Fruit fly (Drosophila melanogaster) whole organism, embryonic: ENCODE results near the gene CG7006.

ENCODE experiments used
- Adf1 ChIP-seq: fragments of 200-800 bp; sonication (Bioruptor generic); IDR thresholded peaks from 2 replicates; pipeline ENCODE4 v1.3.6; 2022; ENCODE audit warnings: missing biosample characterization, missing genetic modification characterization
- Atf3 ChIP-seq: fragments of 200-800 bp; sonication (Bioruptor generic); optimal IDR thresholded peaks from 3 replicates; lab custom pipeline; 2016; ENCODE audit warnings: missing biosample characterization, missing genetic modification characterization
- B-H1 ChIP-seq: fragments of 200-800 bp; sonication (Bioruptor generic); IDR thresholded peaks from 3 replicates; pipeline ENCODE4 v1.3.6; 2022; ENCODE audit warnings: missing biosample characterization, missing genetic modification characterization
- CG1233 ChIP-seq: fragments of 200-800 bp; sonication (Bioruptor generic); optimal IDR thresholded peaks from 4 replicates; lab custom pipeline; 2018; ENCODE audit warnings: missing biosample characterization, mild to moderate bottlenecking, missing genetic modification characterization
- CG12391 ChIP-seq: fragments of 200-800 bp; sonication (Bioruptor generic); optimal IDR thresholded peaks from 3 replicates; lab custom pipeline; 2018; ENCODE audit warnings: missing biosample characterization, mild to moderate bottlenecking, missing genetic modification characterization, moderate library complexity
- CG14667 ChIP-seq: fragments of 200-800 bp; sonication (Bioruptor generic); IDR thresholded peaks from 2 replicates; pipeline ENCODE4 v1.3.6; 2022; ENCODE audit warnings: missing biosample characterization, missing genetic modification characterization
- CG15073 ChIP-seq: fragments of 200-800 bp; sonication (Bioruptor generic); optimal IDR thresholded peaks from 2 replicates; lab custom pipeline; 2016; ENCODE audit warnings: missing biosample characterization, missing genetic modification characterization
- CG15479 ChIP-seq: fragments of 200-800 bp; sonication (Bioruptor generic); optimal IDR thresholded peaks from 3 replicates; lab custom pipeline; 2019; ENCODE audit warnings: missing biosample characterization, mild to moderate bottlenecking, missing genetic modification characterization, moderate library complexity
- CG15514 ChIP-seq: fragments of 200-800 bp; sonication (Bioruptor generic); optimal IDR thresholded peaks from 3 replicates; lab custom pipeline; 2017; ENCODE audit warnings: missing biosample characterization, missing genetic modification characterization, mild to moderate bottlenecking, moderate library complexity, missing genetic modification reagents
- CG18011 ChIP-seq: fragments of 200-800 bp; sonication (Bioruptor generic); optimal IDR thresholded peaks from 2 replicates; lab custom pipeline; 2017; ENCODE audit warnings: missing biosample characterization, missing genetic modification characterization, mild to moderate bottlenecking, moderate library complexity, missing genotype
- CG2116 ChIP-seq: fragments of 200-800 bp; sonication (Bioruptor generic); optimal IDR thresholded peaks from 3 replicates; lab custom pipeline; 2018; ENCODE audit warnings: missing biosample characterization, mild to moderate bottlenecking, missing genetic modification characterization
- CG2129 ChIP-seq: fragments of 200-800 bp; sonication (Bioruptor generic); IDR thresholded peaks from 2 replicates; pipeline ENCODE4 v1.3.6; 2022; ENCODE audit warnings: missing biosample characterization, missing genetic modification characterization; ENCODE audit not compliant: partially characterized antibody
- CG6175 ChIP-seq: fragments of 200-800 bp; sonication (Bioruptor generic); IDR thresholded peaks from 3 replicates; pipeline ENCODE4 v1.3.6; 2022; ENCODE audit warnings: missing biosample characterization, missing genetic modification characterization
- CG7987 ChIP-seq: fragments of 200-800 bp; sonication (Bioruptor generic); optimal IDR thresholded peaks from 2 replicates; lab custom pipeline; 2018; ENCODE audit warnings: missing biosample characterization, mild to moderate bottlenecking, missing genetic modification characterization, moderate library complexity
- CG9437 ChIP-seq: fragments of 200-800 bp; sonication (Bioruptor generic); optimal IDR thresholded peaks from 2 replicates; lab custom pipeline; 2018; ENCODE audit warnings: missing biosample characterization, mild to moderate bottlenecking, missing genetic modification characterization
- CG9876 ChIP-seq: fragments of 200-800 bp; sonication (Bioruptor generic); optimal IDR thresholded peaks from 2 replicates; lab custom pipeline; 2016; ENCODE audit warnings: missing biosample characterization, missing genetic modification characterization
- CkIIα-i1 ChIP-seq: fragments of 200-800 bp; sonication (Bioruptor generic); IDR thresholded peaks from 2 replicates; pipeline ENCODE4 v1.3.6; 2022; ENCODE audit warnings: missing biosample characterization, missing genetic modification characterization
- Dip2 ChIP-seq: fragments of 200-800 bp; sonication (Bioruptor generic); IDR thresholded peaks from 2 replicates; pipeline ENCODE4 v1.3.6; 2022; ENCODE audit warnings: missing biosample characterization, missing genetic modification characterization
- Dp ChIP-seq: fragments of 200-800 bp; sonication (Bioruptor generic); optimal IDR thresholded peaks from 2 replicates; lab custom pipeline; 2018; ENCODE audit warnings: missing biosample characterization, mild to moderate bottlenecking, missing genetic modification characterization, moderate library complexity
- Dref ChIP-seq: fragments of 200-800 bp; sonication (Bioruptor generic); IDR thresholded peaks from 2 replicates; pipeline ENCODE4 v1.3.6; 2022; ENCODE audit warnings: missing biosample characterization, missing genetic modification characterization
- E2f2 ChIP-seq: fragments of 200-800 bp; sonication (Bioruptor generic); IDR thresholded peaks from 2 replicates; pipeline ENCODE4 v1.3.6; 2022; ENCODE audit warnings: missing biosample characterization, missing genetic modification characterization
- Gug ChIP-seq: fragments of 200-800 bp; sonication (Bioruptor generic); IDR thresholded peaks from 4 replicates; pipeline ENCODE4 v1.3.6; 2022; ENCODE audit warnings: missing biosample characterization, missing genetic modification characterization
- HLH4C ChIP-seq: fragments of 200-800 bp; sonication (Bioruptor generic); IDR thresholded peaks from 3 replicates; pipeline ENCODE4 v1.3.6; 2022; ENCODE audit warnings: missing biosample characterization, missing genetic modification characterization; ENCODE audit not compliant: partially characterized antibody
- Hr39 ChIP-seq: fragments of >200 bp; optimal IDR thresholded peaks from 2 replicates; lab custom pipeline; 2017
- MTF-1 ChIP-seq: fragments of 200-800 bp; sonication (Bioruptor generic); optimal IDR thresholded peaks from 2 replicates; lab custom pipeline; 2018; ENCODE audit warnings: missing biosample characterization, mild to moderate bottlenecking, missing genetic modification characterization, borderline replicate concordance
- Meics ChIP-seq: fragments of 200-800 bp; sonication (Bioruptor generic); optimal IDR thresholded peaks from 2 replicates; lab custom pipeline; 2017; ENCODE audit warnings: missing biosample characterization, mild to moderate bottlenecking, missing genetic modification characterization
- YL-1 ChIP-seq: fragments of 200-800 bp; sonication (Bioruptor generic); optimal IDR thresholded peaks from 3 replicates; lab custom pipeline; 2017; ENCODE audit warnings: missing biosample characterization, mild to moderate bottlenecking, missing genetic modification characterization
- aop ChIP-seq: fragments of 200-800 bp; sonication (Bioruptor generic); IDR thresholded peaks from 2 replicates; pipeline ENCODE4 v1.3.6; 2022; ENCODE audit warnings: missing biosample characterization, missing genetic modification characterization
- bowl ChIP-seq: fragments of 200-800 bp; sonication (Bioruptor generic); IDR thresholded peaks from 2 replicates; pipeline ENCODE4 v1.3.6; 2022; ENCODE audit warnings: missing biosample characterization, missing genetic modification characterization
- dimm ChIP-seq: fragments of 200-800 bp; sonication (Bioruptor generic); IDR thresholded peaks from 2 replicates; pipeline ENCODE4 v1.3.6; 2022; ENCODE audit warnings: missing biosample characterization, missing genetic modification characterization
- disco-r ChIP-seq: fragments of 200-800 bp; sonication (Bioruptor generic); optimal IDR thresholded peaks from 2 replicates; lab custom pipeline; 2016; ENCODE audit warnings: missing biosample characterization, missing genetic modification characterization
- dmrt99B ChIP-seq: fragments of 200-800 bp; sonication (Bioruptor generic); optimal IDR thresholded peaks from 2 replicates; lab custom pipeline; 2018; ENCODE audit warnings: missing biosample characterization, mild to moderate bottlenecking, missing genetic modification characterization, moderate library complexity
- en ChIP-seq: fragments of 200-800 bp; sonication (Bioruptor generic); optimal IDR thresholded peaks from 2 replicates; lab custom pipeline; 2016; ENCODE audit warnings: missing biosample characterization, missing genetic modification characterization
- fu2 ChIP-seq: fragments of 200-800 bp; sonication (Bioruptor generic); optimal IDR thresholded peaks from 2 replicates; lab custom pipeline; 2016; ENCODE audit warnings: missing biosample characterization, missing genetic modification characterization
- gem ChIP-seq: fragments of 200-800 bp; sonication (Bioruptor generic); optimal IDR thresholded peaks from 2 replicates; lab custom pipeline; 2019; ENCODE audit warnings: missing biosample characterization, mild to moderate bottlenecking, missing genetic modification characterization, moderate library complexity
- hth ChIP-seq: fragments of >200 bp; optimal IDR thresholded peaks from 2 replicates; lab custom pipeline; 2017; ENCODE audit warnings: inconsistent platforms
- nerfin-1 ChIP-seq: fragments of 200-800 bp; sonication (Bioruptor generic); optimal IDR thresholded peaks from 3 replicates; lab custom pipeline; 2019; ENCODE audit warnings: missing biosample characterization, mild to moderate bottlenecking, missing genetic modification characterization, moderate library complexity
- onecut ChIP-seq: fragments of 200-800 bp; sonication (Bioruptor generic); IDR thresholded peaks from 2 replicates; pipeline ENCODE4 v1.3.6; 2022; ENCODE audit warnings: missing biosample characterization, missing genetic modification characterization
- otp ChIP-seq: fragments of 200-800 bp; sonication (Bioruptor generic); IDR thresholded peaks from 3 replicates; pipeline ENCODE4, ENCODE4 v1.3.6; 2022; ENCODE audit warnings: missing biosample characterization, missing genetic modification characterization
- pfk ChIP-seq: fragments of 200-800 bp; sonication (Bioruptor generic); optimal IDR thresholded peaks from 2 replicates; lab custom pipeline; 2018; ENCODE audit warnings: missing biosample characterization, mild to moderate bottlenecking, missing genetic modification characterization, moderate library complexity
- phol ChIP-seq: fragments of 200-800 bp; sonication (Bioruptor generic); optimal IDR thresholded peaks from 3 replicates; lab custom pipeline; 2018; ENCODE audit warnings: missing biosample characterization, mild to moderate bottlenecking, missing genetic modification characterization, moderate library complexity
- psq ChIP-seq: fragments of 200-800 bp; sonication (Bioruptor generic); optimal IDR thresholded peaks from 2 replicates; lab custom pipeline; 2017; ENCODE audit warnings: missing biosample characterization, missing genetic modification characterization
- pzg ChIP-seq: fragments of 200-800 bp; sonication (Bioruptor generic); optimal IDR thresholded peaks from 3 replicates; lab custom pipeline; 2018; ENCODE audit warnings: missing biosample characterization, mild to moderate bottlenecking, missing genetic modification characterization, moderate library complexity
- rib ChIP-seq: fragments of 200-800 bp; sonication (Bioruptor generic); IDR thresholded peaks from 2 replicates; pipeline ENCODE4 v1.3.6; 2022; ENCODE audit warnings: missing biosample characterization, missing genetic modification characterization
- sens ChIP-seq: fragments of 200-800 bp; sonication (Bioruptor generic); peaks from one replicate; lab custom pipeline; 2016; ENCODE audit warnings: missing biosample characterization, missing genetic modification characterization
- tup ChIP-seq: fragments of 200-800 bp; sonication (Bioruptor generic); optimal IDR thresholded peaks from 2 replicates; lab custom pipeline; 2016; ENCODE audit warnings: missing biosample characterization, mild to moderate bottlenecking, missing genetic modification characterization, moderate library complexity
- zen ChIP-seq: fragments of 200-800 bp; sonication (Bioruptor generic); optimal IDR thresholded peaks from 3 replicates; lab custom pipeline; 2018; ENCODE audit warnings: missing biosample characterization, mild to moderate bottlenecking, missing genetic modification characterization, moderate library complexity

CG7006 gene

DNA sequence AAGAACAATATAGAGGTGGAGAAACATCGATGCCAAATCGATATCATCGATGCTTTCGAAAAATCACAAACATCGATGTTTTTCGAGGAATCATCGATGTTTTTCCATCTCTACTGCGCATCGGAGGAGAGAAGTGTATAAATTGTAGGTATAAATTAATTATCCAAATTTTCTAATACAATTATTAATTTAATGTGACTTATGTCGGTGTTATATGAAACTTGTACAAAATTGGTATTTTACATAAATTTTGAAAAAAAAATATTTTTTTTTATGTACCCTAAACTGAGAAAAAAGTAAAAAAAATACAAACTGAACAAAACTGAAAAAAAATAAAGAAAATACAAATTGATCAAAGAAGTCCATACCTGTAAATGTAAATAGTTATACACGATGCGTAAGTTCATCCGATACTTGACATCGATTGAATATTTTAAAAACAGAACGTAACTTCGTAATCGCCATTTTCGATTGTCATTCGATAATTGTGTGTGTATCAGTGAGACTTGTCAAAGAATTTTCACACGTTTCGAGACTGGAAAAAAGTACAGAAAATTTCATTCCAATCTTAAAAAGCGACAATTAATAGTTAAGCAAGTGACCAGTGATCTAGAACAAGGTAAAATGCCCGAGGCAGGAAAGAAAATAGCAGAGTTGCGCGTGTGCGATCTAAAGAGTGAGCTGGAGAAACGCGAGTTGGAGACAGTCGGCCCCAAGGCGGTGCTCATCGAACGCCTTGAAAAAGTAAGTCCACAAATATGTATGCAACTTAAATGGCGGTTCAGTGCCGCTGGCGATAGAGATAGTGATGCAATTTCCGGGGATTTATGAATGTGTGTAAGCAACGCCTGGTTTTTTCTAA, 33.2 kb upstream of the CG7006 start, which contains the start of the genes CG5808 and Saf-B (continued):
- no peak for TF ChIP-seq Adf1 (GFP tag; lab: Robert Waterston, UW)
- TF ChIP-seq B-H1 (GFP tag; lab: Robert Waterston, UW): no peak; the same call in 2 of the 3 replicates
- no peak for TF ChIP-seq gem (tag; lab: Kevin White, UChicago)
- TF ChIP-seq tup (GFP tag; lab: Kevin White, UChicago): no peak
- no peak for TF ChIP-seq dimm (GFP tag; lab: Robert Waterston, UW)
- TF ChIP-seq dmrt99B: no peak
- TF ChIP-seq CG2116 (GFP tag; lab: Kevin White, UChicago): peak; percentile 79
- no peak for TF ChIP-seq fu2 (GFP tag; lab: Kevin White, UChicago)
- no peak for TF ChIP-seq CG6175
- no peak for TF ChIP-seq Gug
- no peak for TF ChIP-seq Hr39
- no peak for TF ChIP-seq CG7987 (GFP tag; lab: Kevin White, UChicago)
- TF ChIP-seq zen (tag; lab: Kevin White, UChicago): peak; percentile 32
- TF ChIP-seq Atf3 (GFP tag; lab: Kevin White, UChicago): no peak
- TF ChIP-seq CG18011: no peak
- peak; percentile 49 for TF ChIP-seq YL-1 (GFP tag; lab: Kevin White, UChicago)

dm6 chr3R:24823061-24823460, 27.4 kb upstream of the CG7006 start:
- TF ChIP-seq bowl (GFP tag; lab: Robert Waterston, UW) (no peak), otp (GFP tag; lab: Robert Waterston, UW) (no peak), CG2129 (no peak), CG9437 (GFP tag; lab: Kevin White, UChicago) (no peak), disco-r (GFP tag; lab: Kevin White, UChicago) (no peak)

DNA sequence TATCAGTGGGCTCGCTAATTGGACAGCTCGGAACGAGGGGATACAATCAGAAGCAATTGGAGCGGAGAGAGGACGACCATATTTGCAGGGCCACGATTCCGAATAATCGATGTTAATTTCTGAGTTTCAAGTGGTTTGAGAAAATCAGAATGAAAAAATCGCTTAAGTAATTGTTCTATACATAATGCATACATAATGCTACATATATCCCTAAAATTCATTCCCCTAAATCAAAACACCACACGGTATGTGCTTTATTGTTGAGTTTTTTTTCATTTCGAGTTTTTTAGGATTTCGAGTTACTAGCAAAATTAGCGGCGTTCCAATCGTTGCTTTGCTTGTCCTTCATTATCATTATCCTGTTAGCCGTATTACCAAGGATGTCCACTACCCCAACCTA, 24.9 kb upstream of the CG7006 start, which contains the start of gene niki:
Gene niki, minus strand, starts transcription at position 101 of the 400 bp plus-strand sequence.
- TF ChIP-seq phol (tag; lab: Kevin White, UChicago) (no peak), CkIIα-i1 (GFP tag; lab: Robert Waterston, UW) (no peak), Dip2 (no peak), MTF-1 (no peak), hth (no peak)
- TF ChIP-seq, all 482 proteins: peak for 0

DNA sequence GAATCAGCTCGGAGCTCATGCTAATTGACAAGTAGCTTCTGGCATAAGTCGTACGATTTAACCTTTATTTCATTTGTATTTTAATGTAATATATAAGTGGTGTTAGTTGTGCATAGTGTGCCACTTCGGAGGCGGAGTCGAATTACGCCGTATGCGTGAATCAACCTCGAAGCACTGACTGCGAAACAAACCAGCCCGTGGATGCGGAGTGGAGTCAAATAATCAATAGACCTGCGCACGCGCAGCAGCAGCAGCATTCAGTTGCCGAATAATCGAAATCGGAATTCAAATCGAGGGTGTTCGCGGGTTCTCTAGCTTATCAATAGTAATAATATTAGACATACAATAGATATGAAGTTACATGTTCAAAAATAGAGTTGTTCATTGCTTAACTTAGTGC, 22.2 kb upstream of the CG7006 start, which contains the start of gene RabX4:
Gene RabX4, minus strand, starts transcription at position 176 of the 400 bp plus-strand sequence.
- TF ChIP-seq CG14667 (GFP tag; lab: Robert Waterston, UW): no peak
- no peak for TF ChIP-seq CG1233
- peak; percentile 48 for TF ChIP-seq Dp (GFP tag; lab: Kevin White, UChicago)
- peak; percentile 48 for TF ChIP-seq Dref (GFP tag; lab: Robert Waterston, UW)
- no peak for TF ChIP-seq CG15073 (GFP tag; lab: Kevin White, UChicago)
- TF ChIP-seq onecut (GFP tag; lab: Robert Waterston, UW): peak; percentile 100
- no peak for TF ChIP-seq CG9876
- no peak for TF ChIP-seq HLH4C
- peak; percentile 30 for TF ChIP-seq nerfin-1 (tag; lab: Kevin White, UChicago)
- TF ChIP-seq CG15514 (GFP tag; lab: Kevin White, UChicago): peak; percentile 13
- TF ChIP-seq CG6175: no peak
- TF ChIP-seq sens (GFP tag; lab: Kevin White, UChicago): peak; percentile 70
- no peak for TF ChIP-seq pfk (GFP tag; lab: Kevin White, UChicago)
- no peak for TF ChIP-seq CG15479 (GFP tag; lab: Kevin White, UChicago)
- no peak for TF ChIP-seq Meics
- no peak for TF ChIP-seq en (GFP tag; lab: Kevin White, UChicago)
- peak; percentile 59 for TF ChIP-seq E2f2 (GFP tag; lab: Robert Waterston, UW)
- no peak for TF ChIP-seq aop
- TF ChIP-seq psq (GFP tag; lab: Kevin White, UChicago): no peak
- TF ChIP-seq rib: no peak
- TF ChIP-seq CG12391 (tag; lab: Kevin White, UChicago): no peak
- peak; percentile 22 for TF ChIP-seq pzg (GFP tag; lab: Kevin White, UChicago)
